Worm (Caenorhabditis elegans) whole organism, young adult: ENCODE results near the gene W08F4.3.

Source experiments
- F55B11.4 ChIP-seq: sonication (generic microtip); optimal IDR thresholded peaks from 2 replicates; lab custom pipeline; 2016; ENCODE audit warnings: missing compliant biosample characterization, missing genetic modification characterization, borderline replicate concordance; ENCODE audit not compliant: insufficient read depth
- T26A5.8 ChIP-seq: sonication (generic microtip); optimal IDR thresholded peaks from 2 replicates; lab custom pipeline; 2016; ENCODE audit warnings: missing genetic modification characterization, missing compliant biosample characterization
- Y56A3A.18 ChIP-seq: fragments of 200-800 bp; sonication (Bioruptor generic); IDR thresholded peaks from 2 replicates; pipeline ENCODE4 v1.3.6; 2022; ENCODE audit warnings: missing genetic modification reagents, missing genetic modification characterization, missing compliant biosample characterization
- Y95B8A.8 ChIP-seq: fragments of 200-800 bp; sonication (Bioruptor generic); IDR thresholded peaks from 2 replicates; pipeline ENCODE4 v1.3.6; 2022; ENCODE audit warnings: missing genetic modification reagents, missing genetic modification characterization, missing compliant biosample characterization
- ZK185.1 ChIP-seq: sonication (generic microtip); optimal IDR thresholded peaks from 2 replicates; lab custom pipeline; 2016; ENCODE audit warnings: mild to moderate bottlenecking, missing genetic modification characterization, missing compliant biosample characterization; ENCODE audit not compliant: poor library complexity, severe bottlenecking
- aptf-2 ChIP-seq: fragments of 200-800 bp; sonication (Bioruptor generic); conservative IDR thresholded peaks from 2 replicates; pipeline ENCODE4 v1.3.6; 2022; ENCODE audit warnings: missing genetic modification reagents, missing genetic modification characterization, missing compliant biosample characterization
- athp-1 ChIP-seq: sonication (generic microtip); optimal IDR thresholded peaks from 2 replicates; lab custom pipeline; 2017; ENCODE audit warnings: mild to moderate bottlenecking, missing genetic modification characterization, missing compliant biosample characterization
- ceh-58 ChIP-seq: fragments of 200-800 bp; sonication (Bioruptor generic); IDR thresholded peaks from 2 replicates; pipeline ENCODE4 v1.3.6; 2022; ENCODE audit warnings: missing genetic modification characterization, missing compliant biosample characterization
- die-1 ChIP-seq: sonication (generic microtip); optimal IDR thresholded peaks from 2 replicates; lab custom pipeline; 2016; ENCODE audit warnings: missing genotype, mild to moderate bottlenecking, missing genetic modification characterization, missing compliant biosample characterization
- fkh-3 ChIP-seq: sonication (generic microtip); optimal IDR thresholded peaks from 2 replicates; lab custom pipeline; 2016; ENCODE audit warnings: mild to moderate bottlenecking, missing genetic modification characterization, missing compliant biosample characterization
- gei-17 ChIP-seq: fragments of 200-800 bp; sonication (Bioruptor generic); optimal IDR thresholded peaks from 2 replicates; lab custom pipeline; 2018; ENCODE audit warnings: mild to moderate bottlenecking, missing genetic modification characterization, missing compliant biosample characterization
- hlh-12 ChIP-seq: sonication (generic microtip); optimal IDR thresholded peaks from 2 replicates; lab custom pipeline; 2016; ENCODE audit warnings: missing genetic modification characterization, missing compliant biosample characterization
- hmg-1.2 ChIP-seq: fragments of 200-800 bp; sonication (Bioruptor generic); IDR thresholded peaks from 2 replicates; pipeline ENCODE4 v1.3.6; 2022; ENCODE audit warnings: missing genetic modification reagents, missing genetic modification characterization, missing compliant biosample characterization
- hmg-20 ChIP-seq: fragments of 200-800 bp; sonication (Bioruptor generic); IDR thresholded peaks from 2 replicates; pipeline ENCODE4 v1.3.6; 2022; ENCODE audit warnings: missing genetic modification reagents, missing genetic modification characterization, missing compliant biosample characterization
- lag-1 ChIP-seq: fragments of 200-800 bp; sonication (Bioruptor generic); IDR thresholded peaks from 2 replicates; pipeline ENCODE4 v1.3.6; 2022; ENCODE audit warnings: missing genetic modification reagents, missing genetic modification characterization, missing compliant biosample characterization
- let-607 ChIP-seq, 2 experiments: fragments of 200-800 bp in 1 of 2; sonication (Bioruptor generic) in 1 of 2; sonication (generic microtip) in 1 of 2; optimal IDR thresholded peaks; 2 replicates each; lab custom pipeline; 2016 to 2018; ENCODE audit warnings: mild to moderate bottlenecking in 2 of 2, missing compliant biosample characterization in 2 of 2, missing genetic modification characterization in 2 of 2, moderate library complexity in 2 of 2, missing genotype in 1 of 2
- lin-26 ChIP-seq: fragments of 200-800 bp; sonication (Bioruptor generic); IDR thresholded peaks from 2 replicates; pipeline ENCODE4 v1.3.6; 2022; ENCODE audit warnings: missing genetic modification reagents, missing genetic modification characterization, missing compliant biosample characterization
- madf-6 ChIP-seq: fragments of 200-800 bp; sonication (Bioruptor generic); IDR thresholded peaks from 2 replicates; pipeline ENCODE4 v1.3.6; 2022; ENCODE audit warnings: missing genetic modification reagents, missing genetic modification characterization, missing compliant biosample characterization
- nfya-1 ChIP-seq: sonication (generic microtip); optimal IDR thresholded peaks from 2 replicates; lab custom pipeline; 2017; ENCODE audit warnings: antibody characterized with exemption, missing compliant biosample characterization, missing genetic modification characterization, borderline replicate concordance; ENCODE audit not compliant: insufficient read depth
- pbrm-1 ChIP-seq: fragments of 200-800 bp; sonication (Bioruptor generic); IDR thresholded peaks from 2 replicates; pipeline ENCODE4 v1.3.6; 2022; ENCODE audit warnings: missing genetic modification reagents, missing genetic modification characterization, missing compliant biosample characterization
- rcor-1 ChIP-seq: fragments of 200-800 bp; sonication (Bioruptor generic); IDR thresholded peaks from 2 replicates; pipeline ENCODE4 v1.3.6; 2022; ENCODE audit warnings: missing genetic modification reagents, missing genetic modification characterization, missing compliant biosample characterization
- rpc-1 ChIP-seq, 2 experiments: fragments of 150-350 bp in 1 of 2; sonication (generic microtip) in 1 of 2; optimal IDR thresholded peaks; 2 replicates each; lab custom pipeline; 2014 to 2018; ENCODE audit warnings: missing biosample characterization in 1 of 2, missing genetic modification characterization in 1 of 2, missing genetic modification reagents in 1 of 2, missing genotype in 1 of 2
- sea-2 ChIP-seq: fragments of 200-800 bp; sonication (Bioruptor generic); IDR thresholded peaks from 2 replicates; pipeline ENCODE4 v1.3.6; 2022; ENCODE audit warnings: missing genetic modification characterization, missing compliant biosample characterization
- somi-1 ChIP-seq: fragments of 200-800 bp; sonication (Bioruptor generic); optimal IDR thresholded peaks from 2 replicates; lab custom pipeline; 2018; ENCODE audit warnings: mild to moderate bottlenecking, missing genetic modification characterization, missing compliant biosample characterization
- tlf-1 ChIP-seq: fragments of 200-800 bp; sonication (Bioruptor generic); optimal IDR thresholded peaks from 2 replicates; lab custom pipeline; 2018; ENCODE audit warnings: mild to moderate bottlenecking, missing genetic modification characterization, missing compliant biosample characterization
- unc-130 ChIP-seq: sonication (generic microtip); optimal IDR thresholded peaks from 2 replicates; lab custom pipeline; 2016; ENCODE audit warnings: missing genetic modification reagents, missing genetic modification characterization, missing compliant biosample characterization
- zfh-2 ChIP-seq: fragments of 200-800 bp; sonication (Bioruptor generic); conservative IDR thresholded peaks from 2 replicates; pipeline ENCODE4 v1.3.6; 2022; ENCODE audit warnings: missing genetic modification reagents, missing genetic modification characterization, missing compliant biosample characterization

Gene W08F4.3

DNA sequence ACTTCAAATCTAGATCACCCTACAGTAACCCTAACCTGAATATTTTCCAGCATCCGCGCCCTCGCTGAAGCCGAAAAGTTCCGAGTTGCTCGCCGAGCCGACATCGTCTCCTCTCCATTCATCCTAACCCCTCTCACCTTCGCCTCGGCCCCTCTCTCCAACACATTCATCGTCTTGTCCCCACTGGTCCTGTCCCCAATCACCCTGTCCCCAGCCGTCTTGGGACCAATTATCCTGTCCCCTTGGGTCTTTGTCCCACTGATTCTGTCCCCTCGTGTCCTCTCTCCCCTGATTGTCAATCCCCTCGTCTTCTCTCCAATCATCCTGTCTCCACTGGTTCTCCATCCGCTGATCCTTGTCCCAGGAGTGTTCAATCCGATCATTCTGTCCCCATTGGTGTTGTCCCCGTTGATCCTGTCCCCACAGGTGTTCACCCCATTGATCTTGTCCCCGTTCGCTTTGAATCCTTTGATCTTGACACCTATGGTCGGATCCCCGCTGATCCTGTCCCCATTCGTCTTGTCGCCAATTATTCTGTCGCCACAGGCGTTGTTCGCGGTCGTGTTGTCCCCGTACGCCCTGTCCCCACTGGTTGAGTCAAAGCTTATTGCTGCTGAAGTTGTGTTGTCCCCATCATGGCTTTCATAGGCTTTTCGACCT, 29.0 kb upstream of the W08F4.3 start, which contains the start of gene lips-7:
Gene lips-7, plus strand, starts transcription at position 610 of the 660 bp plus-strand sequence.
- TF ChIP-seq rpc-1 (optimal IDR thresholded peaks at IDR 0.05; lab: Kevin White, UChicago) (no peak), rpc-1 (tag; optimal IDR thresholded peaks at IDR 0.05; lab: Kevin White, UChicago) (no peak), tlf-1 (GFP tag; lab: Kevin White, UChicago) (no peak), zfh-2 (GFP tag; lab: Robert Waterston, UW) (peak; percentile 73), T26A5.8 (tag; lab: Kevin White, UChicago) (no peak), nfya-1 (tag; lab: Kevin White, UChicago) (peak; percentile 39)

DNA sequence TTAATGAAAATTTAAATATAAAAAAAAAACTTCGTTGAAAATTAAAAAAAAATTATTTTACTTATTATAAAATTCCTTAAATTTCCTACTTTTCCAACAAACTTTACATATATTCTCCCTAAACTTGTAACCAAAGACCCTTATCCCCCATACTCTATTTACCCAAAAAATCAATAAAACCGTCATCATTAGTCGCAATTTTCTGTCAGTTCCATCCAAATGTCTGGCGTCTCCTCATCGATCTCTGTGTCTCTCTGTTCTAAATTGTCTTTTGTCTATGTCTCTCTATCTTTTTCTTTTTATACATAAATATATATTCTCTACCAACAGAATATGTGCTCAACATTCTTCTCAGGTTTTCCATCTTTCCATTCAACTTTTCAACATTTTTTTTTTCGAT, 25.0 kb upstream of the W08F4.3 start:
- no peak for TF ChIP-seq unc-130
- TF ChIP-seq Y56A3A.18 (GFP tag; lab: Robert Waterston, UW), result no peak
- peak; percentile 43; the same call in 1 of the 2 replicates for TF ChIP-seq hmg-1.2 (GFP tag; lab: Robert Waterston, UW)

DNA sequence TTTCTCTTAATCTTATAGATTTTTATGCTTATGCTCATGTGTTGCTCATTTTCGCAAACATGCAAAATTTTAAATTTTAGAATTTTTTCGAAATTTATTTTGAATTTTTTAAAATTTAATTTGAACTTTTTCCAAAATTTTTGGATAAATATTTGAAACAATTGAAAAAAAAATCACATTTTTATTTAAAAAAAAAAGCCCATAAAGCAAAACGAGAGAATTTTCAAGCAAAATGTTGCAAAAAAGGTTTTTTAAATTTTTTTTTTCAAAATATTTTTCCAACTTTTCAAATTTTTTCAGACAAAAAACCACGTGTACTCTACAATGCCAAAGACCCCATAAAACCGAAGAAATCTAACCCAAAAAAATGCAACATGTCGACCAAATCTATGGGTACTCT, 24.2 kb upstream of the W08F4.3 start, which contains the start of the genes C09E8.1 and C09E8.6:
Gene C09E8.1, plus strand, starts transcription at position 301 of the 400 bp plus-strand sequence.
Gene C09E8.6, plus strand, starts transcription at position 313 of the 400 bp plus-strand sequence.
- TF ChIP-seq rpc-1 (optimal IDR thresholded peaks at IDR 0.05; lab: Kevin White, UChicago), result no peak
- no peak for TF ChIP-seq rpc-1 (tag; optimal IDR thresholded peaks at IDR 0.05; lab: Kevin White, UChicago)

DNA sequence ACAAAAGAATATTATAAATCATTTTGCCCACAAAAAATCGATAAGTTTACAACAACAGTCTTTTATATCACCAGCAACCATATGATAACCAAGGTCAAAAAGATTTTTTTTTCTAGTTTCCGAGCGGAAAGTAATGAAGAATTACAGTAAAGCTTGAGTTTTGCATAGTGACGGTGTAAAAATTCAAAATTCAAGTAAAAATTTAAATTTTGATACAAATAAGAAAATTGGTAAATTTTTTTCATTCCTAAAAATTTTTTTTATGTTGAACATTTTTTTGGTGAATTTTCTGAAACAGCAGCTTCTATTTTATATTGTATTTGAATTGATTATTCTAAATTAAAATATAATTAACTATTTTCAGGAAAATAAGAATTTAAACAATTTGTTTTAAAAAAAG, 11.6 kb upstream of the W08F4.3 start, which contains the start of gene W08F4.5:
Gene W08F4.5, minus strand, starts transcription at position 101 of the 400 bp plus-strand sequence.
- TF ChIP-seq madf-6 (no peak), F55B11.4 (tag; lab: Kevin White, UChicago) (no peak), Y95B8A.8 (GFP tag; lab: Robert Waterston, UW) (no peak), ZK185.1 (tag; lab: Kevin White, UChicago) (no peak), rcor-1 (no peak), ceh-58 (GFP tag; lab: Robert Waterston, UW) (no peak), gei-17 (GFP tag; lab: Kevin White, UChicago) (no peak), hlh-12 (tag; lab: Kevin White, UChicago) (no peak)
- TF ChIP-seq, all 124 proteins: peak for 0

DNA sequence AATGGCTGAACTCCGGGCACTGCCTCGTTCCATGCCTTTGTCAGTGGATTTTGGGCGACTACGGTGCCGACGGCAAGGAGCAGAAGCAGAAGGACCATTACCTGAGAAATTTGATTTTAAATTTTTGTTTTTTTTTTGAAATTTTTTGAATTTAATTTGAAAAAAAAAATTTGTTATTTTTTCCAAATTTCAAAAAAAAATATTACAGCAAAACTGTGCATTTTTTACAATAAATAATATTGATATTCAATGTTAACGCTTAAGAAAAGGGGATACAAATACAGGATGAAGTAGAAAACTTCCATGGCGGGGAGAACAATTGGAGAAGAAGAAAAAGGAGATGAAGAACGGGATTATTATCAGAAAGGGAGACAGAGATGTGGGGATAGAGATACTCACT, 8.4 kb upstream of the W08F4.3 start, which contains the start of gene mlt-8:
Gene mlt-8, minus strand, starts transcription at position 101 of the 400 bp plus-strand sequence.
- no peak for TF ChIP-seq pbrm-1 (GFP tag; lab: Robert Waterston, UW)
- no peak for TF ChIP-seq somi-1 (GFP tag; lab: Kevin White, UChicago)
- no peak for TF ChIP-seq athp-1
- no peak for TF ChIP-seq let-607 (tag; optimal IDR thresholded peaks at IDR 0.05; lab: Kevin White, UChicago)
- TF ChIP-seq gei-17 (GFP tag; lab: Kevin White, UChicago), result no peak
- no peak for TF ChIP-seq sea-2 (GFP tag; lab: Robert Waterston, UW)
- TF ChIP-seq aptf-2 (GFP tag; lab: Robert Waterston, UW), result no peak
- TF ChIP-seq rcor-1, result no peak
- no peak for TF ChIP-seq fkh-3 (tag; lab: Kevin White, UChicago)
- no peak for TF ChIP-seq die-1 (tag; lab: Kevin White, UChicago)
- no peak for TF ChIP-seq hmg-20 (GFP tag; lab: Robert Waterston, UW)
- no peak for TF ChIP-seq lin-26 (GFP tag; lab: Robert Waterston, UW)

DNA sequence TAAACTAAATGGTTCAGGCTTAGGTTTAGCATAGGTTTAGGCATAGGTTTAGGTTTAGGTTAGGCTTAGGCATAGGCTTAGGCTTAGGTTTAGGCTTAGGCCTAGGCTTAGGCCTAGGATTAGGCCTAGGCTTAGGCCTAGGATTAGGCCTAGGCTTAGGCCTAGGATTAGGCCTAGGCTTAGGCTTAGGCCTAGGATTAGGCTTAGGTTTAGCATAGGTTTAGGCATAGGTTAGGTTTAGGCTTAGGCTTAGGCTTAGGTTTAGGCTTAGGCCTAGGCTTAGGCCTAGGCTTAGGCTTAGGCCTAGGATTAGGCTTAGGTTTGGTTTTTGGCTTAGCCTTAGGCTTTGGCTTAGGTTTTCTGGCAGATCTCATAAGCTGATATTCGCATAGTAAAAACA, 6.8 kb upstream of the W08F4.3 start:
- TF ChIP-seq lag-1 (GFP tag; lab: Robert Waterston, UW), result 0 out of 2 replicates have a peak, but pooled peaks have one; percentile 26
- TF ChIP-seq aptf-2 (GFP tag; lab: Robert Waterston, UW), result 0 out of 2 replicates have a peak, but pooled peaks have one; percentile 16
